Fruit fly (Drosophila melanogaster) Kc167 (cell line): Measurements from ENCODE around the gene CG11000.

Experiments used
- h ChIP-seq: fragments of >200 bp; optimal IDR thresholded peaks from 3 replicates; lab custom pipeline; 2018; ENCODE audit warnings: missing external identifiers
- insv ChIP-seq: fragments of >200 bp; optimal IDR thresholded peaks from 3 replicates; lab custom pipeline; 2018; ENCODE audit warnings: missing external identifiers
- ttk ChIP-seq: sonication (Bioruptor generic); optimal IDR thresholded peaks from 2 replicates; lab custom pipeline; 2017; ENCODE audit warnings: missing external identifiers

DNA sequence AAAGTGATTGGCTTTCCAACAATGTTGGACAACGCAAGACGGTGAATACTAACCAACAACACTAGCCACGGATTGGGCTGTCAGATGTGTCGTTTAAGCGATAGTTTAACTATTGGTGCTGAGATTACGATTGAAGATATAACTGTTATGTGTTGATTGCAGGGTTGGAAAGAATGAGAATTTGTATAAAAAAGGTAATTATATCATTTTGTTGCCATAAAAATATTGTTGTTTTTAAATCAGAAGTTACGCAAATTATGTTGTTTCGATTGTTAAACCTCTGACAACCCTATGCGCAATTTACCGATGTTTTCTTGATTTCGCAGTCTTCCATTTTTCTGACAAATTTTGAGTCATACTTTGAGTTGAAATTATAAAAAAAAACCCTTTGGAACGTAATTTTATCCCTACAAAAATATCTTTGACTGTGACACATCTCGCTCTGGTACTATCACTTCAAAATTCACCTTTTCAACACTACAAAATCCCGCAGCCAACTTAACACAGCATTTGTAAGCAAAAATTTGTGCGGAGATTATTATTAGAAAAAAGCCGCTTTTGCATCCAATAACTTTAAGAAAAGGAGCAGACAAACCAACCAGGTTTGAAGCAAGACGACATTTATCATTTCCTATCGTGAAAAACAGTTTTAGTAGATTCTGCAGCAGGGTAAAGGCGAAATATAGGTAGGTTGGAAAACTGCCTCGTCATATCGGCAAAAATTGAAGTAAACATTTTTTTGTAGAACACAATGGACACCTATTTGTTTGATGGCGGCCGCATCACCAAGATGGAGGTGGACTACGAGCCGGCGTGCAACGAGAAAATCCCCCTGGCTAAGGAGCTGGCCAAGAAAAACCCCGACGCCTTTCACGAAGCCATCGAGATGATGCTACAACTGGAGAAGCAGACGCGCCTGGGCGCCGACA is 12.8 kb upstream of the CG11000 start, which contains the start of the genes Hat1 and Rpn5:
- TF ChIP-seq h: no peak
- no peak for TF ChIP-seq ttk (lab: Kevin White, UChicago)
- no peak for TF ChIP-seq insv (lab: Kevin White, UChicago)
